Worm (Caenorhabditis elegans) whole organism, young adult: ENCODE results near the gene grd-1.

Source experiments
- B0019.2 ChIP-seq: fragments of 200-800 bp; sonication (Bioruptor generic); conservative IDR thresholded peaks from 2 replicates; pipeline ENCODE4 v1.3.6; 2022; ENCODE audit warnings: missing genetic modification reagents, missing genetic modification characterization, missing compliant biosample characterization
- B0261.1 ChIP-seq: sonication (generic microtip); optimal IDR thresholded peaks from 2 replicates; lab custom pipeline; 2016; ENCODE audit warnings: mild to moderate bottlenecking, missing genetic modification characterization, moderate library complexity, missing compliant biosample characterization
- C06A6.2 ChIP-seq: fragments of 200-800 bp; sonication (Bioruptor generic); conservative IDR thresholded peaks from 2 replicates; pipeline ENCODE4 v1.3.6; 2022; ENCODE audit warnings: missing genetic modification characterization, missing compliant biosample characterization
- C17E4.6 ChIP-seq: fragments of 200-800 bp; sonication (Bioruptor generic); IDR thresholded peaks from 2 replicates; pipeline ENCODE4 v1.3.6; 2022; ENCODE audit warnings: missing genetic modification reagents, missing genetic modification characterization, missing compliant biosample characterization
- F49E8.2 ChIP-seq: sonication (generic microtip); optimal IDR thresholded peaks from 3 replicates; lab custom pipeline; 2017; ENCODE audit warnings: missing genetic modification characterization, mild to moderate bottlenecking, missing compliant biosample characterization, antibody characterized with exemption, moderate library complexity; ENCODE audit not compliant: insufficient read depth
- K11D2.4 ChIP-seq: fragments of 200-800 bp; sonication (Bioruptor generic); IDR thresholded peaks from 2 replicates; pipeline ENCODE4 v1.3.6; 2022; ENCODE audit warnings: missing genetic modification reagents, missing genetic modification characterization, missing compliant biosample characterization
- T07F8.4 ChIP-seq: sonication (generic microtip); optimal IDR thresholded peaks from 2 replicates; lab custom pipeline; 2016; ENCODE audit warnings: mild to moderate bottlenecking, missing genetic modification characterization, moderate library complexity, missing compliant biosample characterization
- Y56A3A.18 ChIP-seq: fragments of 200-800 bp; sonication (Bioruptor generic); IDR thresholded peaks from 2 replicates; pipeline ENCODE4 v1.3.6; 2022; ENCODE audit warnings: missing genetic modification reagents, missing genetic modification characterization, missing compliant biosample characterization
- Y95B8A.8 ChIP-seq: fragments of 200-800 bp; sonication (Bioruptor generic); IDR thresholded peaks from 2 replicates; pipeline ENCODE4 v1.3.6; 2022; ENCODE audit warnings: missing genetic modification reagents, missing genetic modification characterization, missing compliant biosample characterization
- ZK185.1 ChIP-seq: sonication (generic microtip); optimal IDR thresholded peaks from 2 replicates; lab custom pipeline; 2016; ENCODE audit warnings: mild to moderate bottlenecking, missing genetic modification characterization, missing compliant biosample characterization; ENCODE audit not compliant: poor library complexity, severe bottlenecking
- aptf-2 ChIP-seq: fragments of 200-800 bp; sonication (Bioruptor generic); conservative IDR thresholded peaks from 2 replicates; pipeline ENCODE4 v1.3.6; 2022; ENCODE audit warnings: missing genetic modification reagents, missing genetic modification characterization, missing compliant biosample characterization
- aptf-3 ChIP-seq: fragments of 200-800 bp; sonication (Bioruptor generic); IDR thresholded peaks from 2 replicates; pipeline ENCODE4 v1.3.6; 2022; ENCODE audit warnings: missing genetic modification characterization, missing compliant biosample characterization
- athp-1 ChIP-seq: sonication (generic microtip); optimal IDR thresholded peaks from 2 replicates; lab custom pipeline; 2017; ENCODE audit warnings: mild to moderate bottlenecking, missing genetic modification characterization, missing compliant biosample characterization
- attf-3 ChIP-seq: fragments of 200-800 bp; sonication (Bioruptor generic); conservative IDR thresholded peaks from 2 replicates; pipeline ENCODE4 v1.3.6; 2022; ENCODE audit warnings: missing genetic modification reagents, missing genetic modification characterization, missing compliant biosample characterization
- attf-5 ChIP-seq: fragments of 200-800 bp; sonication (Bioruptor generic); optimal IDR thresholded peaks from 2 replicates; lab custom pipeline; 2018; ENCODE audit warnings: mild to moderate bottlenecking, missing genetic modification characterization, missing compliant biosample characterization
- bed-2 ChIP-seq: fragments of 200-800 bp; sonication (Bioruptor generic); IDR thresholded peaks from 2 replicates; pipeline ENCODE4 v1.3.6; 2022; ENCODE audit warnings: missing genetic modification reagents, missing genetic modification characterization, missing compliant biosample characterization
- ceh-100 ChIP-seq: fragments of 200-800 bp; sonication (Bioruptor generic); IDR thresholded peaks from 2 replicates; pipeline ENCODE4 v1.3.6; 2022; ENCODE audit warnings: missing genetic modification reagents, missing genetic modification characterization, missing compliant biosample characterization
- ceh-40 ChIP-seq: fragments of 200-800 bp; sonication (Bioruptor generic); IDR thresholded peaks from 2 replicates; pipeline ENCODE4 v1.3.6; 2022; ENCODE audit warnings: missing genetic modification characterization, missing compliant biosample characterization
- dpff-1 ChIP-seq: sonication (generic microtip); optimal IDR thresholded peaks from 2 replicates; lab custom pipeline; 2017; ENCODE audit warnings: mild to moderate bottlenecking, missing genetic modification characterization, missing compliant biosample characterization
- efl-1 ChIP-seq: fragments of 150-350 bp; optimal IDR thresholded peaks from 2 replicates; lab custom pipeline; 2014; ENCODE audit warnings: missing biosample characterization, missing genetic modification reagents, missing genetic modification characterization
- egl-44 ChIP-seq: fragments of 200-800 bp; sonication (Bioruptor generic); IDR thresholded peaks from 2 replicates; pipeline ENCODE4 v1.3.6; 2022; ENCODE audit warnings: missing genetic modification reagents, missing genetic modification characterization, missing compliant biosample characterization
- ets-4 ChIP-seq: fragments of 200-800 bp; sonication (Bioruptor generic); optimal IDR thresholded peaks from 2 replicates; lab custom pipeline; 2018; ENCODE audit warnings: mild to moderate bottlenecking, missing genetic modification characterization, missing compliant biosample characterization
- him-1 ChIP-seq: sonication (generic microtip); optimal IDR thresholded peaks from 2 replicates; lab custom pipeline; 2016; ENCODE audit warnings: missing genotype, missing genetic modification reagents, missing genetic modification characterization, missing compliant biosample characterization
- hlh-26 ChIP-seq: fragments of 200-800 bp; sonication (Bioruptor generic); conservative IDR thresholded peaks from 2 replicates; pipeline ENCODE4 v1.3.6; 2022; ENCODE audit warnings: missing genetic modification reagents, missing genetic modification characterization, missing compliant biosample characterization
- hrde-1 ChIP-seq: sonication (generic microtip); optimal IDR thresholded peaks from 2 replicates; lab custom pipeline; 2016; ENCODE audit warnings: missing genetic modification characterization, mild to moderate bottlenecking, missing compliant biosample characterization, moderate library complexity, missing genotype, missing genetic modification reagents, borderline replicate concordance
- lin-35 ChIP-seq, 3 experiments: fragments of 150-350 bp in 2 of 3; sonication (generic microtip) in 1 of 3; optimal IDR thresholded peaks; 2 replicates each; lab custom pipeline; 2014 to 2018; ENCODE audit warnings: missing biosample characterization in 3 of 3, missing genetic modification characterization in 3 of 3, missing genetic modification reagents in 3 of 3
- lsl-1 ChIP-seq: fragments of 200-800 bp; sonication (Bioruptor generic); optimal IDR thresholded peaks from 2 replicates; lab custom pipeline; 2018; ENCODE audit warnings: mild to moderate bottlenecking, missing genetic modification characterization, moderate library complexity, missing compliant biosample characterization
- lsy-27 ChIP-seq: sonication (generic microtip); optimal IDR thresholded peaks from 2 replicates; lab custom pipeline; 2017; ENCODE audit warnings: missing genetic modification characterization, mild to moderate bottlenecking, missing compliant biosample characterization, antibody characterized with exemption, missing genotype, borderline replicate concordance; ENCODE audit not compliant: insufficient read depth
- madf-3 ChIP-seq: fragments of 200-800 bp; sonication (Bioruptor generic); IDR thresholded peaks from 2 replicates; pipeline ENCODE4 v1.3.6; 2022; ENCODE audit warnings: missing genetic modification reagents, missing genetic modification characterization, missing compliant biosample characterization
- nhr-120 ChIP-seq: fragments of 200-800 bp; sonication (Bioruptor generic); IDR thresholded peaks from 2 replicates; pipeline ENCODE4 v1.3.6; 2022; ENCODE audit warnings: missing genetic modification characterization, missing compliant biosample characterization
- nhr-179 ChIP-seq: sonication (generic microtip); optimal IDR thresholded peaks from 2 replicates; lab custom pipeline; 2016; ENCODE audit warnings: mild to moderate bottlenecking, missing genetic modification characterization, missing compliant biosample characterization
- nhr-80 ChIP-seq: sonication (generic microtip); optimal IDR thresholded peaks from 2 replicates; lab custom pipeline; 2016; ENCODE audit warnings: missing genetic modification characterization, missing compliant biosample characterization
- rcor-1 ChIP-seq: fragments of 200-800 bp; sonication (Bioruptor generic); IDR thresholded peaks from 2 replicates; pipeline ENCODE4 v1.3.6; 2022; ENCODE audit warnings: missing genetic modification reagents, missing genetic modification characterization, missing compliant biosample characterization
- rpc-1 ChIP-seq, 2 experiments: fragments of 150-350 bp in 1 of 2; sonication (generic microtip) in 1 of 2; optimal IDR thresholded peaks; 2 replicates each; lab custom pipeline; 2014 to 2018; ENCODE audit warnings: missing biosample characterization in 1 of 2, missing genetic modification characterization in 1 of 2, missing genetic modification reagents in 1 of 2, missing genotype in 1 of 2
- snpc-1.3 ChIP-seq: sonication (generic microtip); optimal IDR thresholded peaks from 2 replicates; lab custom pipeline; 2017; ENCODE audit warnings: missing genetic modification characterization, mild to moderate bottlenecking, missing compliant biosample characterization, antibody characterized with exemption, moderate library complexity, missing genotype, missing genetic modification reagents; ENCODE audit not compliant: insufficient read depth
- snpc-4 ChIP-seq, 5 experiments: fragments of 150-350 bp in 1 of 5; sonication (generic microtip) in 4 of 5; optimal IDR thresholded peaks; 2 replicates each; lab custom pipeline; 2014 to 2018; ENCODE audit warnings: missing genetic modification characterization in 5 of 5, missing biosample characterization in 3 of 5, antibody characterized with exemption in 2 of 5, mild to moderate bottlenecking in 2 of 5, missing compliant biosample characterization in 2 of 5, missing genotype in 2 of 5, moderate library complexity in 2 of 5, missing genetic modification reagents in 1 of 5
- tlf-1 ChIP-seq: fragments of 200-800 bp; sonication (Bioruptor generic); optimal IDR thresholded peaks from 2 replicates; lab custom pipeline; 2018; ENCODE audit warnings: mild to moderate bottlenecking, missing genetic modification characterization, missing compliant biosample characterization
- unc-130 ChIP-seq: sonication (generic microtip); optimal IDR thresholded peaks from 2 replicates; lab custom pipeline; 2016; ENCODE audit warnings: missing genetic modification reagents, missing genetic modification characterization, missing compliant biosample characterization
- unc-62 ChIP-seq: fragments of 150-350 bp; optimal IDR thresholded peaks from 2 replicates; lab custom pipeline; 2014; ENCODE audit warnings: missing biosample characterization, missing genetic modification reagents, missing genetic modification characterization
- zfh-2 ChIP-seq: fragments of 200-800 bp; sonication (Bioruptor generic); conservative IDR thresholded peaks from 2 replicates; pipeline ENCODE4 v1.3.6; 2022; ENCODE audit warnings: missing genetic modification reagents, missing genetic modification characterization, missing compliant biosample characterization
- ztf-18 ChIP-seq: sonication (generic microtip); optimal IDR thresholded peaks from 2 replicates; lab custom pipeline; 2016; ENCODE audit warnings: missing genotype, mild to moderate bottlenecking, missing genetic modification characterization, missing compliant biosample characterization
- ztf-25 ChIP-seq: fragments of 200-800 bp; sonication (Bioruptor generic); IDR thresholded peaks from 2 replicates; pipeline ENCODE4 v1.3.6; 2022; ENCODE audit warnings: missing genetic modification reagents, missing genetic modification characterization, missing compliant biosample characterization
- ztf-26 ChIP-seq: sonication (generic microtip); optimal IDR thresholded peaks from 2 replicates; lab custom pipeline; 2017; ENCODE audit warnings: missing genetic modification characterization, missing compliant biosample characterization
- ztf-28 ChIP-seq: fragments of 200-800 bp; sonication (Bioruptor generic); IDR thresholded peaks from 2 replicates; pipeline ENCODE4 v1.3.6; 2022; ENCODE audit warnings: missing genetic modification reagents, missing genetic modification characterization, missing compliant biosample characterization
- ztf-3 ChIP-seq: fragments of 200-800 bp; sonication (Bioruptor generic); optimal IDR thresholded peaks from 2 replicates; lab custom pipeline; 2018; ENCODE audit warnings: mild to moderate bottlenecking, missing genetic modification characterization, missing compliant biosample characterization

Gene grd-1

ce11 chrX:11093985-11094593 is 15.2 kb upstream of the grd-1 start (continued):
- TF ChIP-seq hlh-26 (GFP tag; lab: Robert Waterston, UW) (no peak), attf-5 (GFP tag; lab: Kevin White, UChicago) (peak; percentile 75), unc-130 (GFP tag; lab: Kevin White, UChicago) (peak; percentile 45), F49E8.2 (tag; lab: Kevin White, UChicago) (no peak), nhr-120 (GFP tag; lab: Robert Waterston, UW) (peak; percentile 98), lsy-27 (tag; lab: Kevin White, UChicago) (no peak), bed-2 (peak; percentile 88), ets-4 (GFP tag; lab: Kevin White, UChicago) (peak; percentile 96), ceh-100 (GFP tag; lab: Robert Waterston, UW) (peak; percentile 79), ztf-3 (peak; percentile 98), attf-3 (peak; percentile 61), B0019.2 (GFP tag; lab: Robert Waterston, UW) (no peak), egl-44 (GFP tag; lab: Robert Waterston, UW) (peak; percentile 96), T07F8.4 (tag; lab: Kevin White, UChicago) (peak; percentile 94), zfh-2 (GFP tag; lab: Robert Waterston, UW) (no peak), C17E4.6 (GFP tag; lab: Robert Waterston, UW) (peak; percentile 91), rcor-1 (GFP tag; lab: Robert Waterston, UW) (peak; percentile 98), ceh-40 (GFP tag; lab: Robert Waterston, UW) (peak; percentile 91), hrde-1 (tag; lab: Kevin White, UChicago) (peak; percentile 71), rpc-1 (optimal IDR thresholded peaks at IDR 0.05; lab: Kevin White, UChicago) (peak; percentile 37), rpc-1 (tag; optimal IDR thresholded peaks at IDR 0.05; lab: Kevin White, UChicago) (no peak), nhr-80 (tag; lab: Kevin White, UChicago) (peak; percentile 98), athp-1 (tag; lab: Kevin White, UChicago) (peak; percentile 82), C06A6.2 (GFP tag; lab: Robert Waterston, UW) (peak; percentile 98), ztf-18 (tag; lab: Kevin White, UChicago) (peak; percentile 80), K11D2.4 (peak; percentile 100), snpc-1.3 (tag; lab: Kevin White, UChicago) (peak; percentile 35), tlf-1 (GFP tag; lab: Kevin White, UChicago) (peak; percentile 99), Y95B8A.8 (GFP tag; lab: Robert Waterston, UW) (0 out of 2 replicates have a peak, but pooled peaks have one; percentile 50), snpc-4 (GFP tag; optimal IDR thresholded peaks at IDR 0.05; lab: Kevin White, UChicago) (peak; percentile 36), snpc-4 (tag; optimal IDR thresholded peaks at IDR 0.05; lab: Kevin White, UChicago) (peak; percentile 72 to 91 (median 86)), lin-35 (GFP tag; optimal IDR thresholded peaks at IDR 0.05; lab: Kevin White, UChicago) (peak in 2 of 3 experiments; percentile 95 to 99), aptf-3 (GFP tag; lab: Robert Waterston, UW) (0 out of 2 replicates have a peak, but pooled peaks have one; percentile 27), him-1 (peak; percentile 7), nhr-179 (tag; lab: Kevin White, UChicago) (peak; percentile 86), Y56A3A.18 (GFP tag; lab: Robert Waterston, UW) (peak; percentile 100), ZK185.1 (tag; lab: Kevin White, UChicago) (peak; percentile 99), lsl-1 (GFP tag; lab: Kevin White, UChicago) (no peak), dpff-1 (peak; percentile 97), madf-3 (GFP tag; lab: Robert Waterston, UW) (peak; percentile 86; the same call in 1 of the 2 replicates), ztf-25 (no peak), ztf-28 (GFP tag; lab: Robert Waterston, UW) (peak; percentile 59; the same call in 1 of the 2 replicates), unc-62 (GFP tag; lab: Kevin White, UChicago) (peak; percentile 78), aptf-2 (0 out of 2 replicates have a peak, but pooled peaks have one; percentile 48), efl-1 (GFP tag; lab: Kevin White, UChicago) (no peak), B0261.1 (tag; lab: Kevin White, UChicago) (peak; percentile 68), ztf-26 (tag; lab: Kevin White, UChicago) (peak; percentile 100)
